Fruit fly (Drosophila melanogaster) whole organism, embryonic: ENCODE data around the gene CG11920.

Experiments
- Atf-2 ChIP-seq: fragments of 200-800 bp; sonication (Bioruptor generic); optimal IDR thresholded peaks from 2 replicates; lab custom pipeline; 2016; ENCODE audit warnings: missing biosample characterization, missing genetic modification characterization
- Bdp1 ChIP-seq: fragments of 200-800 bp; sonication (Bioruptor generic); optimal IDR thresholded peaks from 3 replicates; lab custom pipeline; 2016; ENCODE audit warnings: missing biosample characterization, missing genetic modification characterization
- CG10209 ChIP-seq: fragments of 200-800 bp; sonication (Bioruptor generic); optimal IDR thresholded peaks from 3 replicates; lab custom pipeline; 2017; ENCODE audit warnings: missing biosample characterization, mild to moderate bottlenecking, missing genetic modification characterization, missing genetic modification reagents
- CG10274 ChIP-seq: fragments of 200-800 bp; sonication (Bioruptor generic); optimal IDR thresholded peaks from 3 replicates; lab custom pipeline; 2017; ENCODE audit warnings: missing biosample characterization, mild to moderate bottlenecking, missing genetic modification characterization
- CG12155 ChIP-seq: fragments of 200-800 bp; sonication (Bioruptor generic); optimal IDR thresholded peaks from 3 replicates; lab custom pipeline; 2016; ENCODE audit warnings: missing biosample characterization, missing genetic modification characterization
- CG13775 ChIP-seq: fragments of 200-800 bp; sonication (Bioruptor generic); optimal IDR thresholded peaks from 3 replicates; lab custom pipeline; 2017; ENCODE audit warnings: missing biosample characterization, mild to moderate bottlenecking, missing genetic modification characterization
- CG15011 ChIP-seq: fragments of 200-800 bp; sonication (Bioruptor generic); optimal IDR thresholded peaks from 3 replicates; lab custom pipeline; 2018; ENCODE audit warnings: missing biosample characterization, mild to moderate bottlenecking, missing genetic modification characterization
- CG15601 ChIP-seq: fragments of 200-800 bp; sonication (Bioruptor generic); optimal IDR thresholded peaks from 3 replicates; lab custom pipeline; 2019; ENCODE audit warnings: missing biosample characterization, mild to moderate bottlenecking, missing genetic modification characterization, moderate library complexity
- CG18262 ChIP-seq: fragments of 200-800 bp; optimal IDR thresholded peaks from 3 replicates; lab custom pipeline; 2019; ENCODE audit warnings: missing biosample characterization, mild to moderate bottlenecking, missing genetic modification characterization, moderate library complexity
- CG2875 ChIP-seq: fragments of 200-800 bp; sonication (Bioruptor generic); optimal IDR thresholded peaks from 2 replicates; lab custom pipeline; 2017; ENCODE audit warnings: missing biosample characterization, mild to moderate bottlenecking, missing genetic modification characterization, missing genetic modification reagents
- CG30020 ChIP-seq: fragments of 200-800 bp; optimal IDR thresholded peaks from 2 replicates; lab custom pipeline; 2019; ENCODE audit warnings: missing biosample characterization, mild to moderate bottlenecking, missing genetic modification characterization, moderate library complexity
- CG30403 ChIP-seq: fragments of 200-800 bp; sonication (Bioruptor generic); optimal IDR thresholded peaks from 3 replicates; lab custom pipeline; 2016; ENCODE audit warnings: missing biosample characterization, missing genetic modification characterization
- CG4282 ChIP-seq: fragments of 200-800 bp; sonication (Bioruptor generic); optimal IDR thresholded peaks from 2 replicates; lab custom pipeline; 2016; ENCODE audit warnings: missing biosample characterization, missing genetic modification characterization
- CG4360 ChIP-seq: fragments of 200-800 bp; sonication (Bioruptor generic); IDR thresholded peaks from 2 replicates; pipeline ENCODE4 v1.3.6; 2022; ENCODE audit warnings: missing biosample characterization, missing genetic modification characterization
- CG4617 ChIP-seq: fragments of 200-800 bp; sonication (Bioruptor generic); optimal IDR thresholded peaks from 3 replicates; lab custom pipeline; 2016; ENCODE audit warnings: missing biosample characterization, missing genetic modification characterization, borderline replicate concordance
- CG4730 ChIP-seq: fragments of 200-800 bp; sonication (Bioruptor generic); IDR thresholded peaks from 2 replicates; pipeline ENCODE4 v1.3.6; 2022; ENCODE audit warnings: missing biosample characterization, missing genetic modification characterization
- CG6689 ChIP-seq: fragments of 200-800 bp; sonication (Bioruptor generic); IDR thresholded peaks from 2 replicates; pipeline ENCODE4 v1.3.6; 2022; ENCODE audit warnings: missing biosample characterization, missing genetic modification characterization
- CG8089 ChIP-seq: fragments of 200-800 bp; sonication (Bioruptor generic); optimal IDR thresholded peaks from 3 replicates; lab custom pipeline; 2016; ENCODE audit warnings: missing biosample characterization, missing genetic modification characterization
- CG8281 ChIP-seq: fragments of 200-800 bp; sonication (Bioruptor generic); optimal IDR thresholded peaks from 2 replicates; lab custom pipeline; 2018; ENCODE audit warnings: missing biosample characterization, mild to moderate bottlenecking, missing genetic modification characterization, moderate library complexity
- CG8944 ChIP-seq: fragments of 200-800 bp; sonication (Bioruptor generic); optimal IDR thresholded peaks from 3 replicates; lab custom pipeline; 2016; ENCODE audit warnings: missing biosample characterization, missing genetic modification characterization
- CG9817 ChIP-seq: fragments of 200-800 bp; sonication (Bioruptor generic); optimal IDR thresholded peaks from 2 replicates; lab custom pipeline; 2018; ENCODE audit warnings: missing biosample characterization, mild to moderate bottlenecking, missing genetic modification characterization, moderate library complexity
- CTCF ChIP-seq: fragments of 200-800 bp; sonication (Bioruptor generic); optimal IDR thresholded peaks from 2 replicates; lab custom pipeline; 2017; ENCODE audit warnings: missing biosample characterization, mild to moderate bottlenecking, missing genetic modification characterization, moderate library complexity
- Ets65A ChIP-seq: fragments of 200-800 bp; sonication (Bioruptor generic); peaks from one replicate; lab custom pipeline; 2016; ENCODE audit warnings: missing biosample characterization, missing genetic modification characterization
- Fer2 ChIP-seq: fragments of 200-800 bp; sonication (Bioruptor generic); optimal IDR thresholded peaks from 2 replicates; lab custom pipeline; 2018; ENCODE audit warnings: missing biosample characterization, mild to moderate bottlenecking, missing genetic modification characterization, moderate library complexity
- HLH4C ChIP-seq: fragments of 200-800 bp; sonication (Bioruptor generic); IDR thresholded peaks from 3 replicates; pipeline ENCODE4 v1.3.6; 2022; ENCODE audit warnings: missing biosample characterization, missing genetic modification characterization; ENCODE audit not compliant: partially characterized antibody
- Kr ChIP-seq: fragments of 200-800 bp; sonication (Bioruptor generic); optimal IDR thresholded peaks from 2 replicates; lab custom pipeline; 2017; ENCODE audit warnings: missing biosample characterization, mild to moderate bottlenecking, missing genetic modification characterization
- Oli ChIP-seq: fragments of 200-800 bp; sonication (Bioruptor generic); optimal IDR thresholded peaks from 2 replicates; lab custom pipeline; 2018; ENCODE audit warnings: missing biosample characterization, mild to moderate bottlenecking, missing genetic modification characterization, moderate library complexity
- Sry-β ChIP-seq: fragments of 200-800 bp; sonication (Bioruptor generic); optimal IDR thresholded peaks from 2 replicates; lab custom pipeline; 2018; ENCODE audit warnings: missing biosample characterization, mild to moderate bottlenecking, missing genetic modification characterization, moderate library complexity
- TFAM ChIP-seq: fragments of 200-800 bp; sonication (Bioruptor generic); optimal IDR thresholded peaks from 2 replicates; lab custom pipeline; 2017; ENCODE audit warnings: missing biosample characterization, missing genetic modification characterization, inconsistent platforms
- Trl ChIP-seq, 3 experiments: fragments of >200 bp in 2 of 3; fragments of 200-800 bp in 1 of 3; sonication (Bioruptor generic) in 1 of 3; optimal IDR thresholded peaks; 2 replicates in 1 of 3; 3 replicates in 2 of 3; lab custom pipeline; 2016 to 2017; ENCODE audit warnings: missing biosample characterization in 1 of 3, missing genetic modification characterization in 1 of 3
- abd-A ChIP-seq: fragments of 200-800 bp; sonication (Bioruptor generic); optimal IDR thresholded peaks from 3 replicates; lab custom pipeline; 2019; ENCODE audit warnings: missing biosample characterization, mild to moderate bottlenecking, missing genetic modification characterization, moderate library complexity
- al ChIP-seq: fragments of 200-800 bp; sonication (Bioruptor generic); IDR thresholded peaks from 2 replicates; pipeline ENCODE4 v1.3.6; 2022; ENCODE audit warnings: missing biosample characterization, missing genetic modification characterization
- amos ChIP-seq: fragments of 200-800 bp; sonication (Bioruptor generic); IDR thresholded peaks from 2 replicates; pipeline ENCODE4 v1.3.6; 2022; ENCODE audit warnings: missing biosample characterization, missing genetic modification characterization; ENCODE audit not compliant: partially characterized antibody
- ara ChIP-seq: fragments of 200-800 bp; sonication (Bioruptor generic); IDR thresholded peaks from 2 replicates; pipeline ENCODE4 v1.3.6; 2022; ENCODE audit warnings: missing biosample characterization, missing genetic modification characterization
- az2 ChIP-seq: fragments of 200-800 bp; sonication (Bioruptor generic); optimal IDR thresholded peaks from 3 replicates; lab custom pipeline; 2016; ENCODE audit warnings: missing biosample characterization, missing genetic modification characterization
- cg ChIP-seq: fragments of 200-800 bp; sonication (Bioruptor generic); optimal IDR thresholded peaks from 3 replicates; lab custom pipeline; 2019; ENCODE audit warnings: missing biosample characterization, mild to moderate bottlenecking, missing genetic modification characterization, moderate library complexity
- chif ChIP-seq, 2 experiments: fragments of 200-800 bp; sonication (Bioruptor generic); optimal IDR thresholded peaks; 3 replicates each; lab custom pipeline; 2016; ENCODE audit warnings: missing biosample characterization in 2 of 2, missing genetic modification characterization in 2 of 2
- chinmo ChIP-seq: fragments of 200-800 bp; sonication (Bioruptor generic); IDR thresholded peaks from 4 replicates; pipeline ENCODE4 v1.3.6; 2022; ENCODE audit warnings: missing biosample characterization, missing genetic modification characterization; ENCODE audit not compliant: partially characterized antibody
- chn ChIP-seq: fragments of 200-800 bp; sonication (Bioruptor generic); optimal IDR thresholded peaks from 2 replicates; lab custom pipeline; 2016; ENCODE audit warnings: missing biosample characterization, missing genetic modification characterization
- ci ChIP-seq: fragments of 200-800 bp; sonication (Bioruptor generic); IDR thresholded peaks from 3 replicates; pipeline ENCODE4 v1.3.6; 2022; ENCODE audit warnings: missing biosample characterization, missing genetic modification characterization
- dan ChIP-seq: fragments of 200-800 bp; sonication (Bioruptor generic); IDR thresholded peaks from 2 replicates; pipeline ENCODE4 v1.3.6; 2022; ENCODE audit warnings: missing biosample characterization, missing genetic modification characterization
- dmrt11E ChIP-seq: fragments of 200-800 bp; sonication (Bioruptor generic); optimal IDR thresholded peaks from 3 replicates; lab custom pipeline; 2018; ENCODE audit warnings: missing biosample characterization, mild to moderate bottlenecking, missing genetic modification characterization, moderate library complexity
- fd102C ChIP-seq: fragments of 200-800 bp; sonication (Bioruptor generic); optimal IDR thresholded peaks from 2 replicates; lab custom pipeline; 2018; ENCODE audit warnings: missing biosample characterization, mild to moderate bottlenecking, missing genetic modification characterization, moderate library complexity
- her ChIP-seq: fragments of 200-800 bp; sonication (Bioruptor generic); optimal IDR thresholded peaks from 2 replicates; lab custom pipeline; 2016; ENCODE audit warnings: missing biosample characterization, missing genetic modification characterization
- jigr1 ChIP-seq: fragments of 200-800 bp; sonication (Bioruptor generic); IDR thresholded peaks from 3 replicates; pipeline ENCODE4 v1.3.6; 2022; ENCODE audit warnings: missing biosample characterization, missing genetic modification characterization
- lola ChIP-seq, 3 experiments: fragments of >200 bp in 2 of 3; fragments of 200-800 bp in 1 of 3; sonication (Bioruptor generic) in 1 of 3; optimal IDR thresholded peaks; 2 replicates each; lab custom pipeline; 2017 to 2019; ENCODE audit warnings: missing biosample characterization in 3 of 3, missing genetic modification characterization in 3 of 3, mild to moderate bottlenecking in 1 of 3, moderate library complexity in 1 of 3
- nau ChIP-seq: fragments of 200-800 bp; sonication (Bioruptor generic); optimal IDR thresholded peaks from 3 replicates; lab custom pipeline; 2017; ENCODE audit warnings: missing biosample characterization, mild to moderate bottlenecking, missing genetic modification characterization, missing genetic modification reagents
- onecut ChIP-seq: fragments of 200-800 bp; sonication (Bioruptor generic); IDR thresholded peaks from 2 replicates; pipeline ENCODE4 v1.3.6; 2022; ENCODE audit warnings: missing biosample characterization, missing genetic modification characterization
- tio ChIP-seq: fragments of 200-800 bp; sonication (Bioruptor generic); optimal IDR thresholded peaks from 2 replicates; lab custom pipeline; 2017; ENCODE audit warnings: missing biosample characterization, missing genetic modification characterization, inconsistent platforms

The CG11920 gene

DNA sequence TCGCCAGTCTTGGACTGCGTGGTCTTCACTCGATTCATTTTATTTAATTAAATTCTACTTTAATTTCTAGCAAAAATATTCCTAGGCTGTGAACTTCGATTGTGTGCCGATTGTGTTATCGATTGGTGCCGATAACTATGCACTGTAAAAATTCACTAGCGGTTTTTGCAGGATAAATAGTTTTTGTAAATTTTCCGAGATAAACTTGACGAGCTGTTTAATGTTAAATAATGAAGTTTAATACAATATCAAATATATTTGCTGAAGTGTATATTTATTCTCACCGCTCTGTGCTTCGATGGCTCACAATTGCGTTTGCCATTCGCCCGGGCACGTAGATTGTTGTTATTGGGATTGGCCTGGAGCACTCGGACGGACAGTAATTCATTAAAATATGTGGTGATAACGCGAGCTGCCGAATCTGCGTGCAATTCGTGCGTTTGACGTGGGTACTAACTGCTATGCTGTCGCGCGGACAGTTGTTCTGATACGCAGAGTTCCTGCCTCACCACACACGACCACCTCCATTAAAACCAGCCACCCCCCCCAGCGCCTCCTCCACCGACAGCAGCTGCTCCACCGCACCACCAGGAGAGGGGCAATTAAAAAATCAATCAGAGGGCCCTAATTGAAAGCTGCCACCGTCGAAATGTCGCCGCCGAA is 49.7 kb upstream of the CG11920 start, which contains the start of the genes EMC6 and Hr96 (continued):
- TF ChIP-seq CG15011 (peak; percentile 73), nau (no peak), CG6689 (GFP tag; lab: Robert Waterston, UW) (peak; percentile 91), chinmo (GFP tag; lab: Robert Waterston, UW) (peak; percentile 56; the same call in 1 of the 4 replicates), CG30020 (tag; lab: Kevin White, UChicago) (peak; percentile 79), amos (GFP tag; lab: Robert Waterston, UW) (peak; percentile 63), CG4730 (GFP tag; lab: Robert Waterston, UW) (peak; percentile 93), CG8281 (tag; lab: Kevin White, UChicago) (peak; percentile 77), dmrt11E (tag; lab: Kevin White, UChicago) (peak; percentile 90), ara (peak; percentile 93), cg (GFP tag; lab: Kevin White, UChicago) (no peak), al (GFP tag; lab: Robert Waterston, UW) (peak; percentile 89), her (GFP tag; lab: Kevin White, UChicago) (peak; percentile 99), Trl (optimal IDR thresholded peaks at IDR 0.05; lab: Kevin White, UChicago) (no peak), Trl (GFP tag; optimal IDR thresholded peaks at IDR 0.05; lab: Kevin White, UChicago) (peak; percentile 95), CG15601 (tag; lab: Kevin White, UChicago) (peak; percentile 84), abd-A (no peak), Ets65A (peak; percentile 99), lola (GFP tag; optimal IDR thresholded peaks at IDR 0.05; lab: Kevin White, UChicago) (peak in 1 of 3 experiments; percentile 90), tio (no peak), CG8089 (GFP tag; lab: Kevin White, UChicago) (peak; percentile 86), Bdp1 (peak; percentile 85), CG4360 (GFP tag; lab: Robert Waterston, UW) (peak; percentile 75), HLH4C (GFP tag; lab: Robert Waterston, UW) (peak; percentile 84), fd102C (GFP tag; lab: Kevin White, UChicago) (peak; percentile 63), Fer2 (tag; lab: Kevin White, UChicago) (peak; percentile 90), az2 (GFP tag; lab: Kevin White, UChicago) (peak; percentile 94), CG10209 (peak; percentile 90), jigr1 (GFP tag; lab: Robert Waterston, UW) (peak; percentile 62; the same call in 2 of the 3 replicates), Oli (tag; lab: Kevin White, UChicago) (peak; percentile 87), CG18262 (tag; lab: Kevin White, UChicago) (peak; percentile 89), Kr (GFP tag; lab: Kevin White, UChicago) (no peak), Atf-2 (peak; percentile 90), CG4282 (GFP tag; lab: Kevin White, UChicago) (peak; percentile 87), chn (peak; percentile 96), CG30403 (GFP tag; lab: Kevin White, UChicago) (peak; percentile 97), dan (GFP tag; lab: Robert Waterston, UW) (peak; percentile 65), CG12155 (GFP tag; lab: Kevin White, UChicago) (peak; percentile 93), CG2875 (GFP tag; lab: Kevin White, UChicago) (peak; percentile 81), Sry-β (GFP tag; lab: Kevin White, UChicago) (peak; percentile 49), ci (GFP tag; lab: Robert Waterston, UW) (peak; percentile 95), CG13775 (peak; percentile 94), CG9817 (tag; lab: Kevin White, UChicago) (peak; percentile 94), CG4617 (GFP tag; lab: Kevin White, UChicago) (peak; percentile 99), CG10274 (GFP tag; lab: Kevin White, UChicago) (peak; percentile 57), CG8944 (peak; percentile 91), chif (GFP tag; optimal IDR thresholded peaks at IDR 0.05; lab: Kevin White, UChicago) (peak; percentile 89 to 94), TFAM (peak; percentile 68), CTCF (GFP tag; lab: Kevin White, UChicago) (peak; percentile 54), onecut (GFP tag; lab: Robert Waterston, UW) (peak; percentile 90)
